Worm (Caenorhabditis elegans) whole organism, L2 larva: Measurements from ENCODE around the gene scl-13.

Experiments used
- lin-13 ChIP-seq: fragments of 150-350 bp; optimal IDR thresholded peaks from 2 replicates; lab custom pipeline; 2014; ENCODE audit warnings: missing biosample characterization, missing genetic modification reagents, missing genetic modification characterization
- mab-5 ChIP-seq: fragments of 150-350 bp; optimal IDR thresholded peaks from 2 replicates; lab custom pipeline; 2014; ENCODE audit warnings: missing biosample characterization, missing genetic modification characterization
- nhr-11 ChIP-seq: fragments of 150-350 bp; optimal IDR thresholded peaks from 2 replicates; lab custom pipeline; 2014; ENCODE audit warnings: missing biosample characterization, missing genetic modification characterization
- nhr-6 ChIP-seq: fragments of 150-350 bp; optimal IDR thresholded peaks from 2 replicates; lab custom pipeline; 2014; ENCODE audit warnings: missing biosample characterization, missing genetic modification characterization
- snpc-4 ChIP-seq: fragments of 150-350 bp; optimal IDR thresholded peaks from 2 replicates; lab custom pipeline; 2014; ENCODE audit warnings: missing biosample characterization, missing genetic modification characterization
- zag-1 ChIP-seq: fragments of 150-350 bp; optimal IDR thresholded peaks from 2 replicates; lab custom pipeline; 2014; ENCODE audit warnings: missing biosample characterization, missing genetic modification characterization
- ztf-11 ChIP-seq: sonication (generic microtip); optimal IDR thresholded peaks from 2 replicates; lab custom pipeline; 2017; ENCODE audit warnings: missing biosample characterization, missing genetic modification characterization
- ztf-4 ChIP-seq: fragments of 150-350 bp; optimal IDR thresholded peaks from 2 replicates; lab custom pipeline; 2014; ENCODE audit warnings: missing biosample characterization, missing genetic modification characterization

DNA sequence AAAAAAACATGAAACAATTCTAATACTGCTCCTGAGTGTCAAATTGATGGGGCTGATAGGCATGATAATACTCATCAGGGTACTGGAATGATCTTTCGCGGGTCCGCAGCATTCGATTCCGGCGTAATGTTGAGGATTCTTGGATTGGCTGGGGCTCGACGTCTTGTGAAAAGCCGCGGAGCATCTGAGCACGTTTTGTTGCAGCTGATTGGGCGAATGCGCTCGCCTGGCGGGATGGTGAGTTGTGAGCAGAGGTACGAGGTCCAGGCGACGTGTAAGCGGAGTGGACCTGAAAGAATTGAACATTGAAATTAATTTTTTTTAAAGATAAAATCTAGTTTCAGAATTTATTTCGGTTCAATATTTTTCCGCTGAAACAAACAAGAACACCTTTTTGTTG, 2.6 kb upstream of the scl-13 start:
- TF ChIP-seq nhr-11 (tag; lab: Kevin White, UChicago) (no peak), nhr-6 (tag; lab: Kevin White, UChicago) (no peak), ztf-4 (tag; lab: Kevin White, UChicago) (no peak), lin-13 (GFP tag; lab: Kevin White, UChicago) (no peak), snpc-4 (tag; lab: Kevin White, UChicago) (no peak), ztf-11 (tag; lab: Kevin White, UChicago) (no peak), zag-1 (tag; lab: Kevin White, UChicago) (no peak), mab-5 (tag; lab: Kevin White, UChicago) (no peak)
